Worm (Caenorhabditis elegans) whole organism, late embryonic: ENCODE results near the gene M163.22.

ENCODE experiments used
- lin-11 ChIP-seq: fragments of 200-800 bp; sonication (Bioruptor generic); optimal IDR thresholded peaks from 2 replicates; lab custom pipeline; 2018; ENCODE audit warnings: mild to moderate bottlenecking, missing genetic modification characterization, missing compliant biosample characterization
- sox-4 ChIP-seq: sonication (generic microtip); optimal IDR thresholded peaks from 2 replicates; lab custom pipeline; 2017; ENCODE audit warnings: mild to moderate bottlenecking, missing genetic modification characterization, inconsistent platforms, missing compliant biosample characterization

ce11 chrX:14486503-14486902 lies 20.8 kb downstream of the M163.22 start:
- no peak for TF ChIP-seq lin-11 (tag; lab: Kevin White, UChicago)
- TF ChIP-seq sox-4 (tag; lab: Kevin White, UChicago) = no peak
